Fruit fly (Drosophila melanogaster): ENCODE data around the gene Ance.
A peak's percentile ranks its signal among the peaks of the same experiment; 100 is the strongest.

The Ance gene

dm6 chr2L:13923453-13923852, 18.0 kb downstream of the Ance start, which contains the start of gene Vajk1:
Vajk1 (minus strand) TSS chr2L:13923553.
- TF ChIP-seq hkb (optimal IDR thresholded peaks at IDR 0.05) (no peak), hkb (GFP tag; IDR thresholded peaks at IDR 0.05) (no peak), esg (GFP tag; conservative IDR thresholded peaks at IDR 0.05) (no peak), CG3847 (GFP tag; IDR thresholded peaks at IDR 0.05) (0 out of 2 replicates have a peak, but pooled peaks have one; percentile 21), shn (GFP tag; optimal IDR thresholded peaks at IDR 0.05) (no peak), CG17612 (GFP tag; IDR thresholded peaks at IDR 0.05) (0 out of 2 replicates have a peak, but pooled peaks have one; percentile 5), row (GFP tag; IDR thresholded peaks at IDR 0.05) (no peak), CG4360 (GFP tag; IDR thresholded peaks at IDR 0.05) (peak; percentile 38; the same call in 1 of the 2 replicates), Ets65A (GFP tag) (peak; percentile 68)

DNA sequence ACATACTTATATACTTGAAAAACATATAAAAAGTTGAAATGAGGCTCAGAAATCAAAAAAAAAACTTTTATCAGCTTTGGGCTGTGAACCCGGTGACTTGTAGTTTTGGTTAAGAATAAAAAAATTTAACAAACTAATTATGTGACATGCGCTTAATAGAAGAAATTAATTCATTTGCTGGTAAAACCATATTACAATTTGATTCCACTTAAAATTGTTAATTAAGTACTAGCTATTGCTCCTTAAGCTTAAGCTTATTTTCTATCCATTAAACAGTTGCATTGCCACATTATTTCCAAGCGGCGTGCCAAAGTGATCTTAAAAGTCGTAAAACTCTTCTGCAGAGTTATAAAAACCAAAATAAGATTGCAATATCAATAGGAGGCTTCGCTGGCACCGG, 18.5 kb downstream of the Ance start:
- TF ChIP-seq CG7987 (GFP tag; optimal IDR thresholded peaks at IDR 0.05): no peak
- TF ChIP-seq Ets65A (GFP tag): peak; percentile 25

dm6 chr2L:13925699-13926098, 20.3 kb downstream of the Ance start:
- TF ChIP-seq z (GFP tag; IDR thresholded peaks at IDR 0.05): no peak
- no peak for TF ChIP-seq CG3847 (GFP tag; IDR thresholded peaks at IDR 0.05)
- no peak for TF ChIP-seq so (GFP tag; IDR thresholded peaks at IDR 0.05)
- TF ChIP-seq CkIIα-i1 (GFP tag; IDR thresholded peaks at IDR 0.05): no peak
- TF ChIP-seq chn (GFP tag; optimal IDR thresholded peaks at IDR 0.05): no peak
- TF ChIP-seq onecut (GFP tag; IDR thresholded peaks at IDR 0.05): no peak
- TF ChIP-seq Lim3 (GFP tag; IDR thresholded peaks at IDR 0.05): no peak
- TF ChIP-seq CG31365 (tag; optimal IDR thresholded peaks at IDR 0.05): no peak
- TF ChIP-seq psq (GFP tag; optimal IDR thresholded peaks at IDR 0.05): no peak
- no peak for TF ChIP-seq gcm2 (GFP tag; optimal IDR thresholded peaks at IDR 0.05)
- no peak for TF ChIP-seq CTCF (GFP tag; optimal IDR thresholded peaks at IDR 0.05)
- TF ChIP-seq pfk (GFP tag; optimal IDR thresholded peaks at IDR 0.05): no peak
- no peak for TF ChIP-seq CG34224 (GFP tag; IDR thresholded peaks at IDR 0.05; ENCODE audit: partially characterized antibody)
- TF ChIP-seq Sox100B (GFP tag; optimal IDR thresholded peaks at IDR 0.05): no peak
- TF ChIP-seq schlank (tag; optimal IDR thresholded peaks at IDR 0.05): no peak

dm6 chr2L:13928461-13928860, 23.0 kb downstream of the Ance start:
- TF ChIP-seq ab (GFP tag; optimal IDR thresholded peaks at IDR 0.05): no peak
- no peak for TF ChIP-seq vvl (GFP tag; IDR thresholded peaks at IDR 0.05)
- TF ChIP-seq CG15601 (tag; optimal IDR thresholded peaks at IDR 0.05): no peak
- no peak for TF ChIP-seq lbe (GFP tag; optimal IDR thresholded peaks at IDR 0.05)
- no peak for TF ChIP-seq CG10654 (GFP tag; optimal IDR thresholded peaks at IDR 0.05)
- TF ChIP-seq NC2α (GFP tag; optimal IDR thresholded peaks at IDR 0.05): no peak
- TF ChIP-seq CG6175 (GFP tag; IDR thresholded peaks at IDR 0.05): 0 out of 3 replicates have a peak, but pooled peaks have one; percentile 24
- TF ChIP-seq CG13123 (GFP tag; optimal IDR thresholded peaks at IDR 0.05): no peak
- peak; percentile 3 for TF ChIP-seq CG11504 (tag; optimal IDR thresholded peaks at IDR 0.05)
- TF ChIP-seq CG12391 (tag; optimal IDR thresholded peaks at IDR 0.05): no peak
- TF ChIP-seq HLHmδ (GFP tag; optimal IDR thresholded peaks at IDR 0.05): no peak
- TF ChIP-seq CG18476 (GFP tag; optimal IDR thresholded peaks at IDR 0.05): peak; percentile 62
- TF ChIP-seq salm (tag; optimal IDR thresholded peaks at IDR 0.05): no peak
- no peak for TF ChIP-seq CG1792 (GFP tag; optimal IDR thresholded peaks at IDR 0.05)
- TF ChIP-seq CG14441 (GFP tag; IDR thresholded peaks at IDR 0.05): 0 out of 2 replicates have a peak, but pooled peaks have one; percentile 19
- no peak for TF ChIP-seq HLH54F (GFP tag; optimal IDR thresholded peaks at IDR 0.05)
- no peak for TF ChIP-seq jigr1 (GFP tag; IDR thresholded peaks at IDR 0.05)
- no peak for TF ChIP-seq sna (GFP tag; IDR thresholded peaks at IDR 0.05; ENCODE audit: partially characterized antibody)
- TF ChIP-seq Hr39 (optimal IDR thresholded peaks at IDR 0.05): no peak
- no peak for TF ChIP-seq Myb (GFP tag; optimal IDR thresholded peaks at IDR 0.05)
- TF ChIP-seq zen (tag; optimal IDR thresholded peaks at IDR 0.05): peak; percentile 14
- no peak for TF ChIP-seq sr (GFP tag; IDR thresholded peaks at IDR 0.05)
- no peak for TF ChIP-seq CG34376 (GFP tag; optimal IDR thresholded peaks at IDR 0.05)
- no peak for TF ChIP-seq CG10147 (GFP tag; optimal IDR thresholded peaks at IDR 0.05)
- peak; percentile 39; the same call in 1 of the 2 replicates for TF ChIP-seq Drgx (GFP tag; IDR thresholded peaks at IDR 0.05)
- no peak for TF ChIP-seq CG17328 (GFP tag; IDR thresholded peaks at IDR 0.05)
- TF ChIP-seq pfk (GFP tag; optimal IDR thresholded peaks at IDR 0.05): no peak

Data from whole organism, embryonic.